Worm (Caenorhabditis elegans) whole organism, L4/young adult: Measurements from ENCODE around the gene lbp-7.

Experiments
- dao-5 ChIP-seq: sonication (generic microtip); optimal IDR thresholded peaks from 2 replicates; lab custom pipeline; 2016; ENCODE audit warnings: missing genotype, missing genetic modification characterization, moderate library complexity, missing compliant biosample characterization
- him-1 ChIP-seq: sonication (generic microtip); optimal IDR thresholded peaks from 2 replicates; lab custom pipeline; 2016; ENCODE audit warnings: missing genotype, missing genetic modification reagents, missing genetic modification characterization, missing compliant biosample characterization

- TF ChIP-seq dao-5 (tag; lab: Kevin White, UChicago) (no peak), him-1 (tag; lab: Kevin White, UChicago) (no peak)
These were observed 6.5 kb upstream of the lbp-7 start, which contains the start of gene cpt-5 for ce11 chrV:13872895-13873294.
